Worm (Caenorhabditis elegans): Measurements from ENCODE around the gene sru-4.

Gene sru-4

DNA sequence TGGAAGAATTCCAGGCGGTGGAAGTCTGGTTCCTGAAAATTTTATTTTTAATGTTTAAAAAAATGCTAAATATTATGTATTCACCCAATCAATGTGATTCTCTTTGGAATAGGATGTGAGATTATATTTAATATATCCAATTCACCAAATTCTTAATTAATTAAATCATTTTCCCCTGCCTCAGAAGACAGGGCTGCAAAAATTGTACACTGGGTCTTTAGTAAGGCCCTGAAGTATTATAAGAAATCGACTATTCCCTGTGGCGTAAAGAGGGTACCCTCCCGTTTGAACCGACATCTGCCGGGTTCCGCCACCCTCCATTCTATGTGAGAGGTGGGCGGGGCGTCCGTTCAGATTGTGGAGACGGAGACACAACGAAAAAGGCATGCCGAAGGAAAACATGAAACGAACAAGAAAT lies 13.0 kb downstream of the sru-4 start (continued):
- peak; percentile 66 for TF ChIP-seq hlh-30 (tag; optimal IDR thresholded peaks at IDR 0.05; ENCODE audit: insufficient read depth)
- TF ChIP-seq lsy-2 (tag; optimal IDR thresholded peaks at IDR 0.05): peak; percentile 33 to 73
- TF ChIP-seq nhr-77 (tag; optimal IDR thresholded peaks at IDR 0.05): no peak
- no peak for TF ChIP-seq fos-1 (tag; optimal IDR thresholded peaks at IDR 0.05)
- peak; percentile 61; the same call in 1 of the 2 replicates for TF ChIP-seq arid-1 (GFP tag; conservative IDR thresholded peaks at IDR 0.05)
- TF ChIP-seq unc-39 (tag; optimal IDR thresholded peaks at IDR 0.05): no peak
- TF ChIP-seq daf-8 (GFP tag; IDR thresholded peaks at IDR 0.05): no peak
- peak; percentile 62 for TF ChIP-seq hmg-1.1 (GFP tag; IDR thresholded peaks at IDR 0.05)
- TF ChIP-seq dmd-6 (GFP tag; IDR thresholded peaks at IDR 0.05): peak; percentile 46
- no peak; the same call in 1 of the 2 replicates for TF ChIP-seq php-3 (GFP tag; IDR thresholded peaks at IDR 0.05)
- no peak for TF ChIP-seq nhr-111 (GFP tag; optimal IDR thresholded peaks at IDR 0.05)
- no peak for TF ChIP-seq Y75B8A.6 (GFP tag; IDR thresholded peaks at IDR 0.05)
- TF ChIP-seq mdl-1 (tag; optimal IDR thresholded peaks at IDR 0.05): peak in 1 of 2 experiments; percentile 71
- no peak for TF ChIP-seq Y5F2A.4 (GFP tag; optimal IDR thresholded peaks at IDR 0.05)
- TF ChIP-seq aha-1 (tag): no peak

DNA sequence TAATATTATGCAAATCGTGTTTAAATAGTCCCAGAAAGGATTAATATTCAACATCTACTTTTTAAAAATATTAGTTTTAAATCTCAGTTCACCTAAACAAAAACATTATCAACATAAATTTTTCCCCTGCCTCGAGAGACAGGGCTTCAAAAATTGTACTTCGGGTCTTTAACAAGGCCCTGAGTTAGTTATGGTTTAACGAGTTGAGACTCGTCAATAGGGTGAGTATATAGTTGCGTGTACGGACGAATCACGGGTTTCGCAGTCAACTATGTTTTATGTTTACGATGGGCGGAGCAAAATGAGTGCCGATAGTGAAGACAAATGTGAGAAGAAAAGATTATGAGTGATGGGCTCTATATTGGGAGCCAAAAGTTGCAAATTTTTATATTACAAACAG lies 13.5 kb downstream of the sru-4 start:
- TF ChIP-seq mes-2 (tag; optimal IDR thresholded peaks at IDR 0.05; ENCODE audit: poor library complexity, severe bottlenecking): peak; percentile 54
- peak; percentile 36 for TF ChIP-seq nhr-102 (tag; optimal IDR thresholded peaks at IDR 0.05)
- TF ChIP-seq daf-16 (GFP tag; optimal IDR thresholded peaks at IDR 0.05): no peak
- TF ChIP-seq daf-16 (tag; optimal IDR thresholded peaks at IDR 0.05): peak; percentile 85
- no peak for TF ChIP-seq lin-13 (GFP tag; optimal IDR thresholded peaks at IDR 0.05)
- peak; percentile 2; the same call in 1 of the 2 replicates for TF ChIP-seq lin-38 (GFP tag; IDR thresholded peaks at IDR 0.05)
- peak; percentile 43; the same call in 1 of the 2 replicates for TF ChIP-seq php-3 (GFP tag; IDR thresholded peaks at IDR 0.05)
- peak; percentile 99 for TF ChIP-seq aha-1 (tag)
- 0 out of 2 replicates have a peak, but pooled peaks have one; percentile 6 for TF ChIP-seq snpc-1.2 (GFP tag; IDR thresholded peaks at IDR 0.05)
- no peak for TF ChIP-seq ces-1 (GFP tag; optimal IDR thresholded peaks at IDR 0.05)
- peak; percentile 19 for TF ChIP-seq hlh-11 (tag; optimal IDR thresholded peaks at IDR 0.05)
- no peak for TF ChIP-seq unc-39 (tag; optimal IDR thresholded peaks at IDR 0.05)
- TF ChIP-seq pqm-1 (tag; optimal IDR thresholded peaks at IDR 0.05): peak; percentile 8
- TF ChIP-seq mxl-3 (GFP tag; optimal IDR thresholded peaks at IDR 0.05): no peak

ce11 chrIV:9512836-9513235 lies 14.6 kb downstream of the sru-4 start, which contains the start of gene C33A12.3:
C33A12.3 (minus strand) TSS chrIV:9513002.
- TF ChIP-seq hlh-30 (tag; optimal IDR thresholded peaks at IDR 0.05; ENCODE audit: insufficient read depth) (peak; percentile 58), Y5F2A.4 (GFP tag; optimal IDR thresholded peaks at IDR 0.05) (no peak)

DNA sequence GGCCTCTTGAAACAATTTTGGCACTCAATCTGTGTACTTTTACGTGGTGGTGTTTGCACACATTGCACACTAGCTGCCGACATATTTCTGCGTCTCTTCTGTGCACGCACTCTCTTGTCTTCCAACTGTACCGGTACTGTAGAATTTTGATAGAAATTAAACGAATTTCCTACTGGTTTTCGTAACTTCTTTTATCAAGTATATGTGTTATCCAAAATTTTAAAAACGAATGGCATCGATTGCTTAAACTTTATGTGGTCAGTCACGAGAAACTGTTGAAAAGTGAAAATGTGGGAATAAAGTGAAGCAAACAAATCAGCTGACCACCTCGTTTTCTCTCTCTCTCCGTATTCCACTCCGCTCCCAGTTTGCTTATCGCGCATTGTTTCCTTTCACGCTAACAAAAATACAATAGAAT lies 15.2 kb downstream of the sru-4 start:
- TF ChIP-seq pha-4 (GFP tag; IDR thresholded peaks at IDR 0.05): 0 out of 2 replicates have a peak, but pooled peaks have one; percentile 35
- no peak for TF ChIP-seq pha-4 (tag; optimal IDR thresholded peaks at IDR 0.05)
- TF ChIP-seq dpl-1 (GFP tag; optimal IDR thresholded peaks at IDR 0.05): peak; percentile 22
- TF ChIP-seq hlh-30 (tag; optimal IDR thresholded peaks at IDR 0.05; ENCODE audit: insufficient read depth): peak; percentile 77
- peak; percentile 70 for TF ChIP-seq dve-1 (tag; optimal IDR thresholded peaks at IDR 0.05; ENCODE audit: insufficient read depth)
- peak; percentile 78 for TF ChIP-seq nhr-77 (tag; optimal IDR thresholded peaks at IDR 0.05)
- TF ChIP-seq lsy-2 (tag; optimal IDR thresholded peaks at IDR 0.05): peak in 1 of 2 experiments; percentile 51
- peak; percentile 9 for TF ChIP-seq jun-1 (tag; optimal IDR thresholded peaks at IDR 0.05)
- TF ChIP-seq lin-13 (GFP tag; optimal IDR thresholded peaks at IDR 0.05): peak; percentile 19
- peak; percentile 22 for TF ChIP-seq T20F7.1 (GFP tag; optimal IDR thresholded peaks at IDR 0.05)
- no peak for TF ChIP-seq ceh-28 (tag; optimal IDR thresholded peaks at IDR 0.05)
- no peak for TF ChIP-seq aly-2 (tag; optimal IDR thresholded peaks at IDR 0.05)
- TF ChIP-seq F10B5.3 (tag; optimal IDR thresholded peaks at IDR 0.05): no peak
- TF ChIP-seq nhr-111 (GFP tag; optimal IDR thresholded peaks at IDR 0.05): no peak
- no peak for TF ChIP-seq F49E8.2 (tag; optimal IDR thresholded peaks at IDR 0.05; ENCODE audit: borderline replicate concordance)
- no peak for TF ChIP-seq zag-1 (tag; optimal IDR thresholded peaks at IDR 0.05)
- no peak for TF ChIP-seq D1046.2 (GFP tag; IDR thresholded peaks at IDR 0.05)
- TF ChIP-seq mdl-1 (tag; optimal IDR thresholded peaks at IDR 0.05): peak in 1 of 2 experiments; percentile 72
- peak; percentile 60 for TF ChIP-seq dmd-6 (GFP tag; IDR thresholded peaks at IDR 0.05)
- peak; percentile 67 for TF ChIP-seq snpc-4 (tag; optimal IDR thresholded peaks at IDR 0.05)
- TF ChIP-seq mes-2 (tag; optimal IDR thresholded peaks at IDR 0.05; ENCODE audit: poor library complexity, severe bottlenecking): peak; percentile 45
- TF ChIP-seq mxl-3 (GFP tag; optimal IDR thresholded peaks at IDR 0.05): peak; percentile 74
- TF ChIP-seq nhr-28 (tag; optimal IDR thresholded peaks at IDR 0.05): peak; percentile 83
- TF ChIP-seq mep-1 (tag; optimal IDR thresholded peaks at IDR 0.05): peak; percentile 28
- peak; percentile 92 for TF ChIP-seq hlh-11 (tag; optimal IDR thresholded peaks at IDR 0.05)
- TF ChIP-seq daf-16 (GFP tag; optimal IDR thresholded peaks at IDR 0.05): no peak
- peak; percentile 78 for TF ChIP-seq daf-16 (tag; optimal IDR thresholded peaks at IDR 0.05)
- peak; percentile 83 for TF ChIP-seq nhr-48 (tag; optimal IDR thresholded peaks at IDR 0.05)
- peak; percentile 19 to 20 for TF ChIP-seq hif-1 (tag; optimal IDR thresholded peaks at IDR 0.05)

Measured in whole organism, L4 larva.